Fruit fly (Drosophila melanogaster): ENCODE measurements around the gene CG7878.

DNA sequence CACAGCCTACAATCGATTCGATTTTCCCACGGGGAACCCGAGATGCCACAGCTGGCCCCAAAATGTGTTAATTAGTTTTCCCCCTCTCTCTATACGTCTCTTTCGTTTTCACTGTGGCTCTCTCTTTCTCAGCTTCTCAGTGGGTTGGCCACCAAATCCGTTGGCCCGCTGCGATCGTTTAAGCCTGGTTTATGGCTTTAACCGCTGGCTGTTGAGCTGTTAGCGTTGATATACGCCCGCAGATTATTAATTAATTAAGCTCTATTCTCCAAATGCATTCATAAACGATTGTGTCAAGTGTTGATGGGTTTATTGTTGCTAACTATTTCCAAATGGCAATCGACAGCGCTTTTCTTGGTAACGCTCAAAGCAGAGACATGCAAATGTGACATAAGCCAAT lies 35.8 kb downstream of the CG7878 start:
- TF ChIP-seq insv (optimal IDR thresholded peaks at IDR 0.05) (no peak), h (optimal IDR thresholded peaks at IDR 0.05) (no peak), Myc (optimal IDR thresholded peaks at IDR 0.05) (no peak)

Measured in Kc167 (cell line).